Fruit fly (Drosophila melanogaster) whole organism, pupa: ENCODE measurements around the gene CG34132.

Source experiments
- CG12605 ChIP-seq: fragments of 200-800 bp; sonication (Bioruptor generic); IDR thresholded peaks from 2 replicates; pipeline ENCODE4 v1.3.6; 2022; ENCODE audit warnings: missing biosample characterization, missing genetic modification characterization
- CG4496 ChIP-seq: fragments of 200-800 bp; sonication (Bioruptor generic); IDR thresholded peaks from 3 replicates; pipeline ENCODE4 v1.3.6; 2022; ENCODE audit warnings: missing biosample characterization, missing genetic modification characterization

- TF ChIP-seq CG4496 (GFP tag; lab: Robert Waterston, UW) (peak; percentile 63; the same call in 2 of the 3 replicates), CG12605 (GFP tag; lab: Robert Waterston, UW) (peak; percentile 24; the same call in 1 of the 2 replicates)
These were observed 24.6 kb downstream of the CG34132 start for dm6 chr2L:7909854-7910253.
